Worm (Caenorhabditis elegans): ENCODE data around the gene ZK1251.3.

DNA sequence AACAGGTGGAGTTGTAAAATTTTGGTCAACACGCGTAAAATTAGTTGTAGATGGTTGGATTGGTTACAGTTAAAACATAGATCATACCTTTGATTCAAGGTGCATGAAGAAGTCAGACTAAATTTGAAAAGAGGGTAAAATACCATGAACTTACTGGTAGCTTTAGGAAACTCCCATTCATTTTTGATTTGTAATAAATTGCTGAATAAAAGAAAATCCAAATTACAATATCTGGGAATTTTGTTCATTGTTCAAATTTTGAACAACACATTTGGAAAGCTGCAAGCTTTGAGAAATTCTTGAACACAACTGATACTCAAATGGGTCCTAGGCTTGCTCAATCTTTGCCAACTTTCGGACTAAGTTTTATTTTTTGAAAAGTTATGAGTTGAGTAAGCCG lies 5.5 kb upstream of the ZK1251.3 start:
- TF ChIP-seq lin-39 (tag; optimal IDR thresholded peaks at IDR 0.05) (no peak), nhr-237 (tag; optimal IDR thresholded peaks at IDR 0.05) (no peak), ceh-32 (tag; optimal IDR thresholded peaks at IDR 0.05; ENCODE audit: poor library complexity) (no peak), R02D3.7 (tag; optimal IDR thresholded peaks at IDR 0.05) (no peak), nhr-25 (tag; optimal IDR thresholded peaks at IDR 0.05; ENCODE audit: borderline replicate concordance, insufficient read depth) (no peak), nhr-10 (tag; optimal IDR thresholded peaks at IDR 0.05) (no peak), cey-2 (tag; optimal IDR thresholded peaks at IDR 0.05; ENCODE audit: borderline replicate concordance, insufficient read depth) (no peak), pha-4 (GFP tag; IDR thresholded peaks at IDR 0.05) (no peak), pha-4 (tag; optimal IDR thresholded peaks at IDR 0.05) (no peak), egl-43 (GFP tag; IDR thresholded peaks at IDR 0.05) (no peak), snpc-4 (tag; optimal IDR thresholded peaks at IDR 0.05) (no peak), nhr-76 (tag; optimal IDR thresholded peaks at IDR 0.05) (no peak), lir-3 (tag; optimal IDR thresholded peaks at IDR 0.05) (no peak), ama-1 (optimal IDR thresholded peaks at IDR 0.05) (no peak)

All from whole organism, L4 larva.